Worm (Caenorhabditis elegans) whole organism, L3 larva: ENCODE data around the gene grl-31.

Experiments used
- aly-2 ChIP-seq: fragments of 150-350 bp; optimal IDR thresholded peaks from 2 replicates; lab custom pipeline; 2014; ENCODE audit warnings: missing biosample characterization, missing genetic modification characterization
- ama-1 ChIP-seq: fragments of 150-350 bp; optimal IDR thresholded peaks from 2 replicates; lab custom pipeline; 2018
- egl-27 ChIP-seq: sonication (generic microtip); optimal IDR thresholded peaks from 4 replicates; lab custom pipeline; 2017; ENCODE audit warnings: missing biosample characterization, missing genetic modification reagents, missing genetic modification characterization
- fkh-10 ChIP-seq: sonication (generic microtip); optimal IDR thresholded peaks from 2 replicates; lab custom pipeline; 2017; ENCODE audit warnings: missing biosample characterization, missing genetic modification reagents, missing genetic modification characterization
- jun-1 ChIP-seq: fragments of 150-350 bp; optimal IDR thresholded peaks from 2 replicates; lab custom pipeline; 2014; ENCODE audit warnings: missing biosample characterization, missing genetic modification reagents, missing genetic modification characterization
- lin-15B ChIP-seq: fragments of 150-350 bp; optimal IDR thresholded peaks from 2 replicates; lab custom pipeline; 2014; ENCODE audit warnings: missing biosample characterization, missing genetic modification characterization
- nfya-1 ChIP-seq: sonication (generic microtip); optimal IDR thresholded peaks from 2 replicates; lab custom pipeline; 2017; ENCODE audit warnings: missing genetic modification characterization, mild to moderate bottlenecking, missing compliant biosample characterization, antibody characterized with exemption, moderate library complexity; ENCODE audit not compliant: insufficient read depth
- nhr-237 ChIP-seq: fragments of 150-350 bp; optimal IDR thresholded peaks from 2 replicates; lab custom pipeline; 2014; ENCODE audit warnings: missing biosample characterization, missing genetic modification characterization
- nhr-28 ChIP-seq: fragments of 150-350 bp; optimal IDR thresholded peaks from 2 replicates; lab custom pipeline; 2014; ENCODE audit warnings: missing biosample characterization, missing genetic modification characterization
- nhr-77 ChIP-seq: fragments of 150-350 bp; optimal IDR thresholded peaks from 2 replicates; lab custom pipeline; 2014; ENCODE audit warnings: missing biosample characterization, missing genetic modification characterization
- pha-4 ChIP-seq: fragments of 150-350 bp; optimal IDR thresholded peaks from 2 replicates; lab custom pipeline; 2014; ENCODE audit warnings: missing biosample characterization, missing genetic modification reagents, missing genetic modification characterization
- skn-1 ChIP-seq: fragments of 150-350 bp; optimal IDR thresholded peaks from 2 replicates; lab custom pipeline; 2014; ENCODE audit warnings: missing biosample characterization, missing genetic modification characterization
- zag-1 ChIP-seq: fragments of 150-350 bp; optimal IDR thresholded peaks from 2 replicates; lab custom pipeline; 2014; ENCODE audit warnings: missing biosample characterization, missing genetic modification characterization

DNA sequence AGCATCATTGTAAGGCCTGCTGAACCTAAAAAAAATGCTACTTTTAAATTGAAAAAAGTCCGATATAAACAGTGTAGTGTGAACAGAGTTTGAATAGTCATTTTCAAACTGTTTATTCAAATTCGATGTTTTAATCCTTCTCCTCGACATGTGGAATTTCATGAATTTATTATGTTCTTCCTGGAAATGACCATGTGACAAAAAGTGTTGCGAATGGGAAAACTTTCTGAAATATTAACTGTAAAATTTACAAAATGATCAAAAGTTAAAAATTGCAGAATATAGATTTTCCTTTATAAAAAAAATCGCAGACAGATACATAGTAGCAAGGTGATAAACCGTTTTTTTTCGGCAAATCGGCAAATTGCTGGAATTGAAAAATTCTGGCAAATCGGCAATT, 47.7 kb upstream of the grl-31 start, which contains the start of gene T22F3.8:
- no peak for TF ChIP-seq zag-1
- TF ChIP-seq aly-2 (tag; lab: Kevin White, UChicago), result no peak
- no peak for TF ChIP-seq nfya-1 (tag; lab: Kevin White, UChicago)
- no peak for TF ChIP-seq lin-15B (tag; lab: Kevin White, UChicago)
- TF ChIP-seq pha-4 (tag; lab: Kevin White, UChicago), result no peak
- TF ChIP-seq nhr-237 (tag; lab: Kevin White, UChicago), result no peak
- no peak for TF ChIP-seq egl-27 (tag; lab: Kevin White, UChicago)
- no peak for TF ChIP-seq ama-1 (lab: Kevin White, UChicago)
- no peak for TF ChIP-seq jun-1 (tag; lab: Kevin White, UChicago)
- no peak for TF ChIP-seq nhr-77
- no peak for TF ChIP-seq skn-1 (tag; lab: Kevin White, UChicago)
- TF ChIP-seq nhr-28, result no peak
- TF ChIP-seq fkh-10 (GFP tag; lab: Kevin White, UChicago), result no peak
